Fruit fly (Drosophila melanogaster) whole organism, embryonic: ENCODE measurements around the gene CG12398.

Experiments used
- Abd-B ChIP-seq: fragments of 200-800 bp; sonication (Bioruptor generic); optimal IDR thresholded peaks from 2 replicates; lab custom pipeline; 2018; ENCODE audit warnings: missing biosample characterization, mild to moderate bottlenecking, missing genetic modification characterization, moderate library complexity
- BEAF-32 ChIP-seq: fragments of 200-800 bp; sonication (Bioruptor generic); optimal IDR thresholded peaks from 3 replicates; lab custom pipeline; 2017; ENCODE audit warnings: missing biosample characterization, missing genetic modification characterization, mild to moderate bottlenecking, moderate library complexity, missing genetic modification reagents
- CG11085 ChIP-seq: fragments of 200-800 bp; sonication (Bioruptor generic); IDR thresholded peaks from 2 replicates; pipeline ENCODE4 v1.3.6; 2022; ENCODE audit warnings: missing biosample characterization, missing genetic modification characterization
- CG12155 ChIP-seq: fragments of 200-800 bp; sonication (Bioruptor generic); optimal IDR thresholded peaks from 3 replicates; lab custom pipeline; 2016; ENCODE audit warnings: missing biosample characterization, missing genetic modification characterization
- CG12391 ChIP-seq: fragments of 200-800 bp; sonication (Bioruptor generic); optimal IDR thresholded peaks from 3 replicates; lab custom pipeline; 2018; ENCODE audit warnings: missing biosample characterization, mild to moderate bottlenecking, missing genetic modification characterization, moderate library complexity
- CG12942 ChIP-seq: fragments of 200-800 bp; sonication (Bioruptor generic); optimal IDR thresholded peaks from 3 replicates; lab custom pipeline; 2016; ENCODE audit warnings: missing biosample characterization, missing genetic modification characterization
- CG13287 ChIP-seq: fragments of 200-800 bp; sonication (Bioruptor generic); IDR thresholded peaks from 2 replicates; pipeline ENCODE4 v1.3.6; 2022; ENCODE audit warnings: missing biosample characterization, missing genetic modification characterization; ENCODE audit not compliant: partially characterized antibody
- CG13894 ChIP-seq: fragments of 200-800 bp; sonication (Bioruptor generic); optimal IDR thresholded peaks from 3 replicates; lab custom pipeline; 2018; ENCODE audit warnings: missing biosample characterization, mild to moderate bottlenecking, missing genetic modification characterization, moderate library complexity
- CG14441 ChIP-seq: fragments of 200-800 bp; sonication (Bioruptor generic); IDR thresholded peaks from 2 replicates; pipeline ENCODE4 v1.3.6; 2022; ENCODE audit warnings: missing biosample characterization, missing genetic modification characterization
- CG17359 ChIP-seq: fragments of 200-800 bp; sonication (Bioruptor generic); optimal IDR thresholded peaks from 3 replicates; lab custom pipeline; 2018; ENCODE audit warnings: missing biosample characterization, mild to moderate bottlenecking, missing genetic modification characterization, moderate library complexity
- CG17361 ChIP-seq: fragments of 200-800 bp; sonication (Bioruptor generic); IDR thresholded peaks from 3 replicates; pipeline ENCODE4 v1.3.6; 2022; ENCODE audit warnings: missing biosample characterization, missing genetic modification characterization
- CG17912 ChIP-seq: fragments of 200-800 bp; sonication (Bioruptor generic); optimal IDR thresholded peaks from 2 replicates; lab custom pipeline; 2018; ENCODE audit warnings: missing biosample characterization, mild to moderate bottlenecking, missing genetic modification characterization
- CG18764 ChIP-seq: fragments of 200-800 bp; sonication (Bioruptor generic); optimal IDR thresholded peaks from 3 replicates; lab custom pipeline; 2016; ENCODE audit warnings: missing biosample characterization, missing genetic modification characterization
- CG2199 ChIP-seq: fragments of 200-800 bp; sonication (Bioruptor generic); IDR thresholded peaks from 3 replicates; pipeline ENCODE4 v1.3.6; 2022; ENCODE audit warnings: missing biosample characterization, missing genetic modification characterization
- CG2712 ChIP-seq: fragments of 200-800 bp; optimal IDR thresholded peaks from 3 replicates; lab custom pipeline; 2019; ENCODE audit warnings: missing biosample characterization, mild to moderate bottlenecking, missing genetic modification characterization, moderate library complexity
- CG30020 ChIP-seq: fragments of 200-800 bp; optimal IDR thresholded peaks from 2 replicates; lab custom pipeline; 2019; ENCODE audit warnings: missing biosample characterization, mild to moderate bottlenecking, missing genetic modification characterization, moderate library complexity
- CG4282 ChIP-seq: fragments of 200-800 bp; sonication (Bioruptor generic); optimal IDR thresholded peaks from 2 replicates; lab custom pipeline; 2016; ENCODE audit warnings: missing biosample characterization, missing genetic modification characterization
- CG43689 ChIP-seq: fragments of 200-800 bp; sonication (Bioruptor generic); IDR thresholded peaks from 2 replicates; pipeline ENCODE4 v1.3.6; 2022; ENCODE audit warnings: missing biosample characterization, missing genetic modification characterization
- CG5953 ChIP-seq: fragments of 200-800 bp; sonication (Bioruptor generic); IDR thresholded peaks from 2 replicates; pipeline ENCODE4 v1.3.6; 2022; ENCODE audit warnings: missing biosample characterization, missing genetic modification characterization
- CG6254 ChIP-seq: fragments of 200-800 bp; sonication (Bioruptor generic); optimal IDR thresholded peaks from 3 replicates; lab custom pipeline; 2017; ENCODE audit warnings: mild to moderate bottlenecking, missing biosample characterization, missing genetic modification reagents, missing genetic modification characterization
- CG7271 ChIP-seq: fragments of 200-800 bp; sonication (Bioruptor generic); optimal IDR thresholded peaks from 2 replicates; lab custom pipeline; 2018; ENCODE audit warnings: missing biosample characterization, mild to moderate bottlenecking, missing genetic modification characterization, moderate library complexity
- CG7372 ChIP-seq: fragments of 200-800 bp; sonication (Bioruptor generic); IDR thresholded peaks from 2 replicates; pipeline ENCODE4 v1.3.6; 2022; ENCODE audit warnings: missing biosample characterization, missing genetic modification characterization
- CG7556 ChIP-seq: fragments of 200-800 bp; sonication (Bioruptor generic); optimal IDR thresholded peaks from 2 replicates; lab custom pipeline; 2017; ENCODE audit warnings: missing biosample characterization, mild to moderate bottlenecking, missing genetic modification characterization
- CG9727 ChIP-seq: fragments of 200-800 bp; sonication (Bioruptor generic); optimal IDR thresholded peaks from 3 replicates; lab custom pipeline; 2017; ENCODE audit warnings: missing biosample characterization, mild to moderate bottlenecking, missing genetic modification characterization
- MESR4 ChIP-seq: fragments of 200-800 bp; sonication (Bioruptor generic); optimal IDR thresholded peaks from 2 replicates; lab custom pipeline; 2018; ENCODE audit warnings: missing biosample characterization, mild to moderate bottlenecking, missing genetic modification characterization, moderate library complexity
- Mad ChIP-seq: fragments of 200-800 bp; sonication (Bioruptor generic); optimal IDR thresholded peaks from 2 replicates; lab custom pipeline; 2016; ENCODE audit warnings: missing biosample characterization, missing genetic modification characterization
- Mrtf ChIP-seq: fragments of 200-800 bp; sonication (Bioruptor generic); IDR thresholded peaks from 3 replicates; pipeline ENCODE4 v1.3.6; 2022; ENCODE audit warnings: missing biosample characterization, missing genetic modification characterization
- Nf-YA ChIP-seq: fragments of 200-800 bp; sonication (Bioruptor generic); IDR thresholded peaks from 2 replicates; pipeline ENCODE4 v1.3.6; 2022; ENCODE audit warnings: missing biosample characterization, missing genetic modification characterization
- Nf-YB ChIP-seq: fragments of 200-800 bp; sonication (Bioruptor generic); optimal IDR thresholded peaks from 3 replicates; lab custom pipeline; 2019; ENCODE audit warnings: missing biosample characterization, mild to moderate bottlenecking, missing genetic modification characterization, moderate library complexity
- Oaz ChIP-seq: fragments of 200-800 bp; sonication (Bioruptor generic); IDR thresholded peaks from 2 replicates; pipeline ENCODE4 v1.3.6; 2022; ENCODE audit warnings: missing biosample characterization, missing genetic modification characterization
- Ptx1 ChIP-seq: fragments of 200-800 bp; sonication (Bioruptor generic); IDR thresholded peaks from 2 replicates; pipeline ENCODE4 v1.3.6; 2022; ENCODE audit warnings: missing biosample characterization, missing genetic modification characterization
- Side ChIP-seq: fragments of 200-800 bp; sonication (Bioruptor generic); optimal IDR thresholded peaks from 2 replicates; lab custom pipeline; 2016; ENCODE audit warnings: missing biosample characterization, missing genetic modification characterization
- bab2 ChIP-seq: fragments of 200-800 bp; sonication (Bioruptor generic); optimal IDR thresholded peaks from 2 replicates; lab custom pipeline; 2016; ENCODE audit warnings: missing biosample characterization, missing genetic modification characterization
- chinmo ChIP-seq: fragments of 200-800 bp; sonication (Bioruptor generic); IDR thresholded peaks from 4 replicates; pipeline ENCODE4 v1.3.6; 2022; ENCODE audit warnings: missing biosample characterization, missing genetic modification characterization; ENCODE audit not compliant: partially characterized antibody
- dmrt11E ChIP-seq: fragments of 200-800 bp; sonication (Bioruptor generic); optimal IDR thresholded peaks from 3 replicates; lab custom pipeline; 2018; ENCODE audit warnings: missing biosample characterization, mild to moderate bottlenecking, missing genetic modification characterization, moderate library complexity
- dysf ChIP-seq: fragments of 200-800 bp; sonication (Bioruptor generic); IDR thresholded peaks from 3 replicates; pipeline ENCODE4 v1.3.6; 2022; ENCODE audit warnings: missing biosample characterization, missing genetic modification characterization
- eve ChIP-seq, 2 experiments: fragments of >200 bp; optimal IDR thresholded peaks; 2 replicates each; lab custom pipeline; 2017; ENCODE audit warnings: missing biosample characterization in 2 of 2, missing genetic modification characterization in 2 of 2
- lmd ChIP-seq: fragments of 200-800 bp; sonication (Bioruptor generic); IDR thresholded peaks from 2 replicates; pipeline ENCODE4 v1.3.6; 2022; ENCODE audit warnings: missing biosample characterization, missing genetic modification characterization
- lola ChIP-seq, 3 experiments: fragments of >200 bp in 2 of 3; fragments of 200-800 bp in 1 of 3; sonication (Bioruptor generic) in 1 of 3; optimal IDR thresholded peaks; 2 replicates each; lab custom pipeline; 2017 to 2019; ENCODE audit warnings: missing biosample characterization in 3 of 3, missing genetic modification characterization in 3 of 3, mild to moderate bottlenecking in 1 of 3, moderate library complexity in 1 of 3
- luna ChIP-seq: fragments of 200-800 bp; sonication (Bioruptor generic); optimal IDR thresholded peaks from 2 replicates; lab custom pipeline; 2016; ENCODE audit warnings: missing biosample characterization, missing genetic modification characterization
- nerfin-1 ChIP-seq: fragments of 200-800 bp; sonication (Bioruptor generic); optimal IDR thresholded peaks from 3 replicates; lab custom pipeline; 2019; ENCODE audit warnings: missing biosample characterization, mild to moderate bottlenecking, missing genetic modification characterization, moderate library complexity
- so ChIP-seq: fragments of 200-800 bp; sonication (Bioruptor generic); IDR thresholded peaks from 3 replicates; pipeline ENCODE4 v1.3.6; 2022; ENCODE audit warnings: missing biosample characterization, missing genetic modification characterization
- sqz ChIP-seq: fragments of 200-800 bp; sonication (Bioruptor generic); optimal IDR thresholded peaks from 3 replicates; lab custom pipeline; 2018; ENCODE audit warnings: missing biosample characterization, mild to moderate bottlenecking, missing genetic modification characterization
- tin ChIP-seq: fragments of 200-800 bp; sonication (Bioruptor generic); optimal IDR thresholded peaks from 3 replicates; lab custom pipeline; 2016; ENCODE audit warnings: missing biosample characterization, missing genetic modification characterization
- ttk ChIP-seq: fragments of 200-800 bp; sonication (Bioruptor generic); IDR thresholded peaks from 2 replicates; pipeline ENCODE4 v2.1.2; 2022; ENCODE audit warnings: missing biosample characterization, missing genetic modification characterization
- wor ChIP-seq: fragments of 200-800 bp; sonication (Bioruptor generic); IDR thresholded peaks from 2 replicates; pipeline ENCODE4 v1.3.6; 2022; ENCODE audit warnings: missing biosample characterization, missing genetic modification characterization
- z ChIP-seq: fragments of 200-800 bp; sonication (Bioruptor generic); IDR thresholded peaks from 3 replicates; pipeline ENCODE4 v1.3.6; 2022; ENCODE audit warnings: missing biosample characterization, missing genetic modification characterization
- zf30C ChIP-seq: fragments of 200-800 bp; sonication (Bioruptor generic); optimal IDR thresholded peaks from 3 replicates; lab custom pipeline; 2018; ENCODE audit warnings: missing biosample characterization, mild to moderate bottlenecking, missing genetic modification characterization

The CG12398 gene

DNA sequence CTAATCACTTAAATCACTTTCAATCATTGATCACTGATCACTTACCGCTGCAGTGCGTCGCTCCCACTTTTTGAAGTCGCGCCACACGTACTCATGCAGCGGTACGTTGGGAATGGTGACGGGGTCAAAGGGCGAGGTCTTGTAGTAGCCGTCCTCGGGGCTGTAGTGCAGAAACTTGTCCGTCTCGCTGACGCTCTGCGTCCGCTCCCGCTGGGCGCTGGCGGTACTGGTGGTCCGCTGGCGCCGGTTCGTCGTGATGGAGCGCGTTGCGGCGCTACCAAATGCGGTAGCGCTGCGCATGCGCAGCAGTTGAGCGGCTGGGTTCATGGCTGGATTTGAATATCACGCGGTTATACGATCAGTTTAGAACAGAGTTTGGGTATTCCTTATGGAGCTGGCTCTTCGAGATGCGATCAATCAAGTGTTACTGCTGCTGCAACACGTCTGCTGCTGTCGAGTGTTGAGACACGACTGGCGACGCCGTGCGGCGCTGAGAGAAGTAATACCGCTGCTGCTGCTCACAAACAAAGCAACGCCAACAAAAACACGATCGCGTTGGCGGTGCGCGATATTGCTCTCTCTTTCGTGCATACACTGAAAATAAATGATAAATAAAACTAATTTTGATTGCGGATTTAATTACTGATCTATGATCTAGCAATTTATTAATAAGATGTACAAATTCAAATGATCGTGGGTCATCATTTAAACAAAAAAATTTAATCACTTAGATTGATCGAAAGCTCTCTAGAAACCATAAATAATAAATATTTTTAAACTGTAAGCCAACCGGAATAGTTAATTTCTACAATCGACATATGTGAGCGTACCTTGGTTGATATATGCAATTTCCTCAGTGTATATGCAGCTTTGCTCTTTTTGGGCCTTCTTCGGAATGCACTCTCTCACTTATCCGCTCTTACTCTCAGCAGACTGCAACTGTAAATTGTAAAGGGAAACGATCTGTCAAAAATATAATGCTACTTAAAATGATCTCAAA lies 37.0 kb upstream of the CG12398 start (continued):
- TF ChIP-seq CG13894 (tag; lab: Kevin White, UChicago) (peak; percentile 6), eve (GFP tag; optimal IDR thresholded peaks at IDR 0.05; lab: Kevin White, UChicago) (peak; percentile 83 to 98), so (GFP tag; lab: Robert Waterston, UW) (peak; percentile 94), CG18764 (GFP tag; lab: Kevin White, UChicago) (peak; percentile 84), CG4282 (GFP tag; lab: Kevin White, UChicago) (no peak), CG12391 (tag; lab: Kevin White, UChicago) (peak; percentile 97), bab2 (GFP tag; lab: Kevin White, UChicago) (peak; percentile 79), CG7372 (GFP tag; lab: Robert Waterston, UW) (peak; percentile 80), Nf-YA (GFP tag; lab: Robert Waterston, UW) (peak; percentile 73), sqz (GFP tag; lab: Kevin White, UChicago) (peak; percentile 95), CG7556 (GFP tag; lab: Kevin White, UChicago) (peak; percentile 96), CG43689 (GFP tag; lab: Robert Waterston, UW) (no peak; the same call in 1 of the 2 replicates), CG12155 (peak; percentile 85), chinmo (GFP tag; lab: Robert Waterston, UW) (peak; percentile 62; the same call in 1 of the 4 replicates), CG12942 (GFP tag; lab: Kevin White, UChicago) (peak; percentile 83), z (GFP tag; lab: Robert Waterston, UW) (no peak; the same call in 2 of the 3 replicates), tin (GFP tag; lab: Kevin White, UChicago) (peak; percentile 91), BEAF-32 (GFP tag; lab: Kevin White, UChicago) (no peak), CG14441 (GFP tag; lab: Robert Waterston, UW) (peak; percentile 83), MESR4 (peak; percentile 13), CG13287 (no peak), Ptx1 (GFP tag; lab: Robert Waterston, UW) (peak; percentile 92), dmrt11E (tag; lab: Kevin White, UChicago) (peak; percentile 98), CG9727 (peak; percentile 96), CG11085 (GFP tag; lab: Robert Waterston, UW) (0 out of 2 replicates have a peak, but pooled peaks have one; percentile 38), CG17912 (GFP tag; lab: Kevin White, UChicago) (peak; percentile 0), Oaz (GFP tag; lab: Robert Waterston, UW) (peak; percentile 77), Nf-YB (GFP tag; lab: Kevin White, UChicago) (peak; percentile 84), Abd-B (GFP tag; lab: Kevin White, UChicago) (peak; percentile 93), lola (GFP tag; optimal IDR thresholded peaks at IDR 0.05; lab: Kevin White, UChicago) (peak in 1 of 3 experiments; percentile 99), CG5953 (GFP tag; lab: Robert Waterston, UW) (peak; percentile 83), CG6254 (peak; percentile 90), Mrtf (GFP tag; lab: Robert Waterston, UW) (peak; percentile 79), CG17359 (tag; lab: Kevin White, UChicago) (peak; percentile 94), Side (GFP tag; lab: Kevin White, UChicago) (peak; percentile 74), CG30020 (tag; lab: Kevin White, UChicago) (peak; percentile 88), nerfin-1 (tag; lab: Kevin White, UChicago) (peak; percentile 97), zf30C (peak; percentile 98), ttk (GFP tag; lab: Robert Waterston, UW) (peak; percentile 87), Mad (GFP tag; lab: Kevin White, UChicago) (peak; percentile 85), CG2199 (no peak), CG17361 (GFP tag; lab: Robert Waterston, UW) (peak; percentile 99), luna (GFP tag; lab: Kevin White, UChicago) (peak; percentile 49), wor (GFP tag; lab: Robert Waterston, UW) (peak; percentile 93), lmd (GFP tag; lab: Robert Waterston, UW) (peak; percentile 93), CG2712 (peak; percentile 99), dysf (GFP tag; lab: Robert Waterston, UW) (peak; percentile 91), CG7271 (tag; lab: Kevin White, UChicago) (peak; percentile 88)
